Comparison of ENCODE assay signal across 2 worm cellular contexts in genomic region chrII:12494556-12495131, ce11.
TF ChIP-seq lines count a peak whose summit lies in the region.

TSS of gene col-85 (minus strand) at chrII:12495095.

TF ChIP-seq in whole organism, L1 larva, 84 proteins besides CTCF, POLR2A, EP300 and RAD21 (continued from another document):
- no peak for TF ChIP-seq C04F5.9 (tag; optimal IDR thresholded peaks at IDR 0.05; lab: Kevin White, UChicago)
- TF ChIP-seq grh-1 (GFP tag; IDR thresholded peaks at IDR 0.05; lab: Robert Waterston, UW): peak; percentile 43; the same call in 1 of the 2 replicates
- TF ChIP-seq nhr-12 (tag; optimal IDR thresholded peaks at IDR 0.05; lab: Kevin White, UChicago): no peak
- peak; percentile 60 for TF ChIP-seq xbp-1 (tag; optimal IDR thresholded peaks at IDR 0.05; lab: Kevin White, UChicago)
- TF ChIP-seq nhr-90 (tag; optimal IDR thresholded peaks at IDR 0.05; lab: Kevin White, UChicago; ENCODE audit: poor library complexity): peak; percentile 70
- TF ChIP-seq dpl-1 (GFP tag; optimal IDR thresholded peaks at IDR 0.05; lab: Kevin White, UChicago): peak; percentile 44 to 66 (median 54)
- no peak for TF ChIP-seq C34B4.2 (tag; optimal IDR thresholded peaks at IDR 0.05; lab: Kevin White, UChicago)
- peak; percentile 5 for TF ChIP-seq hpl-2 (GFP tag; optimal IDR thresholded peaks at IDR 0.05; lab: Kevin White, UChicago)
- no peak for TF ChIP-seq zag-1 (tag; optimal IDR thresholded peaks at IDR 0.05; lab: Kevin White, UChicago)
- peak; percentile 36; the same call in 1 of the 2 replicates for TF ChIP-seq isw-1 (GFP tag; IDR thresholded peaks at IDR 0.05; lab: Robert Waterston, UW)
- peak; percentile 57 to 68 for TF ChIP-seq lsy-2 (tag; optimal IDR thresholded peaks at IDR 0.05; lab: Kevin White, UChicago)
- TF ChIP-seq nhr-76 (tag; optimal IDR thresholded peaks at IDR 0.05; lab: Kevin White, UChicago): no peak
- peak; percentile 23 for TF ChIP-seq elt-2 (tag; optimal IDR thresholded peaks at IDR 0.05; lab: Kevin White, UChicago)
- TF ChIP-seq F16B12.6 (tag; optimal IDR thresholded peaks at IDR 0.05; lab: Kevin White, UChicago): peak; percentile 19
- TF ChIP-seq nhr-28 (tag; optimal IDR thresholded peaks at IDR 0.05; lab: Kevin White, UChicago): no peak
- TF ChIP-seq tbx-2 (tag; optimal IDR thresholded peaks at IDR 0.05; lab: Kevin White, UChicago): peak; percentile 62
- TF ChIP-seq C16A3.4 (tag; optimal IDR thresholded peaks at IDR 0.05; lab: Kevin White, UChicago): peak; percentile 65
- TF ChIP-seq ceh-88 (GFP tag; IDR thresholded peaks at IDR 0.05; lab: Robert Waterston, UW): no peak
- peak; percentile 37 for TF ChIP-seq jun-1 (tag; optimal IDR thresholded peaks at IDR 0.05; lab: Kevin White, UChicago)
- TF ChIP-seq rnt-1 (tag; optimal IDR thresholded peaks at IDR 0.05; lab: Kevin White, UChicago): peak; percentile 68
- TF ChIP-seq fkh-4 (tag; optimal IDR thresholded peaks at IDR 0.05; lab: Kevin White, UChicago; ENCODE audit: borderline replicate concordance): no peak
- no peak for TF ChIP-seq nhr-11 (tag; optimal IDR thresholded peaks at IDR 0.05; lab: Kevin White, UChicago)
- peak; percentile 16 for TF ChIP-seq lin-15B (tag; optimal IDR thresholded peaks at IDR 0.05; lab: Kevin White, UChicago)
- TF ChIP-seq nhr-20 (tag; optimal IDR thresholded peaks at IDR 0.05; lab: Kevin White, UChicago): peak; percentile 70

TF ChIP-seq in whole organism, young adult, 124 proteins besides CTCF, POLR2A, EP300 and RAD21 (continued from another document):
- TF ChIP-seq Y56A3A.18 (GFP tag; IDR thresholded peaks at IDR 0.05; lab: Robert Waterston, UW) (peak; percentile 56; the same call in 1 of the 2 replicates), Y53G8AR.9 (GFP tag; conservative IDR thresholded peaks at IDR 0.05; lab: Robert Waterston, UW) (peak; percentile 79), ceh-27 (GFP tag; optimal IDR thresholded peaks at IDR 0.05; lab: Kevin White, UChicago) (peak; percentile 36), F10E7.11 (tag; optimal IDR thresholded peaks at IDR 0.05; lab: Kevin White, UChicago) (peak; percentile 78), F39B2.1 (GFP tag; IDR thresholded peaks at IDR 0.05; lab: Robert Waterston, UW) (no peak), rpc-1 (optimal IDR thresholded peaks at IDR 0.05; lab: Kevin White, UChicago) (peak; percentile 97), rpc-1 (tag; optimal IDR thresholded peaks at IDR 0.05; lab: Kevin White, UChicago) (peak; percentile 93), C17E4.6 (GFP tag; IDR thresholded peaks at IDR 0.05; lab: Robert Waterston, UW) (no peak), ztf-28 (GFP tag; IDR thresholded peaks at IDR 0.05; lab: Robert Waterston, UW) (peak; percentile 81), ceh-79 (tag; optimal IDR thresholded peaks at IDR 0.05; lab: Kevin White, UChicago) (peak; percentile 23), snpc-4 (GFP tag; optimal IDR thresholded peaks at IDR 0.05; lab: Kevin White, UChicago) (peak; percentile 91), snpc-4 (tag; optimal IDR thresholded peaks at IDR 0.05; lab: Kevin White, UChicago) (peak; percentile 92 to 97 (median 95)), zfh-2 (GFP tag; conservative IDR thresholded peaks at IDR 0.05; lab: Robert Waterston, UW) (peak; percentile 17), mcd-1 (GFP tag; IDR thresholded peaks at IDR 0.05; lab: Robert Waterston, UW) (peak; percentile 86), egrh-3 (GFP tag; IDR thresholded peaks at IDR 0.05; lab: Robert Waterston, UW) (no peak), F57C9.4 (tag; optimal IDR thresholded peaks at IDR 0.05; lab: Kevin White, UChicago) (no peak), dox-1 (GFP tag; IDR thresholded peaks at IDR 0.05; lab: Robert Waterston, UW) (peak; percentile 95), nhr-179 (tag; optimal IDR thresholded peaks at IDR 0.05; lab: Kevin White, UChicago) (peak; percentile 42), lir-1 (GFP tag; conservative IDR thresholded peaks at IDR 0.05; lab: Robert Waterston, UW) (peak; percentile 58), somi-1 (GFP tag; optimal IDR thresholded peaks at IDR 0.05; lab: Kevin White, UChicago) (peak; percentile 79), xnd-1 (tag; optimal IDR thresholded peaks at IDR 0.05; lab: Kevin White, UChicago) (no peak), B0019.2 (GFP tag; conservative IDR thresholded peaks at IDR 0.05; lab: Robert Waterston, UW) (peak; percentile 75), ama-1 (optimal IDR thresholded peaks at IDR 0.05; lab: Kevin White, UChicago) (no peak), ama-1 (GFP tag; optimal IDR thresholded peaks at IDR 0.05; lab: Kevin White, UChicago) (peak in 1 of 2 experiments; percentile 82), B0336.3 (GFP tag; IDR thresholded peaks at IDR 0.05; lab: Robert Waterston, UW) (peak; percentile 75), B0035.1 (tag; optimal IDR thresholded peaks at IDR 0.05; lab: Kevin White, UChicago) (peak; percentile 72)
TF ChIP-seq in whole organism, young adult: peak in this region for 98.
